Fruit fly (Drosophila melanogaster): ENCODE measurements around the gene ncd.

Gene ncd

DNA sequence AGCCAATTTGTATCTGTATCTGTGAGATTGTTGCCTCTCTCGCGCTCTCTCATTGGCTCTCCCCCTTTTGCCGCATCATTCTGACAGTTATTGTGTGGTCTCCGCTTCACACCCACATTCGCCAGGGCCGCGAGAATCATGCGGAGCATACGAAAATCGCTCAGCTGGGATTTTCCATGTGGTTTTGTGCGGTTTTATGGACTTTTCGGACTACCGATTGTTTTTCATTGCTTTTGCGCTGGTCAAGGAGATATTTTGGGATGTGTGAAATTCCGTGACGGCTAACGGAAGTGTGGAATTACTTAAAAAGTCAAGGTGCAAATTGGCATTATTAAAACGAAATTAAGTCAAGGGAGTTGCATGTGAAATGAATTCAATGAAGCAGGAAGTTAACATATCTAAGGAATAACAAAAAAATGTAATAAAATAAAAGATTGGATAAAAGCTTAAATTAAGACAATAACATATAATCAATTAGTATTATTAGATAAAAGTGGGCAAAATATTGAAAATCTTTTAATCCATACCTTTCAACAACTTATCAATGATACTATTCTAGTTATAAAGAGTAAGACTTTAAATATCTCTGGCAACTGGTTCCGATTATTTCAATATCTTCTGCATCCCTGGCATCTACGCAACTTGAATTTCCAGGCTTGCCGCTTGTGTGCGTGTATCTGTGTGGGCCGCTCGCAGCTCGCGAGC is 34.7 kb downstream of the ncd start (continued):
- TF ChIP-seq ab (GFP tag; optimal IDR thresholded peaks at IDR 0.05) (no peak), nerfin-2 (GFP tag; IDR thresholded peaks at IDR 0.05; ENCODE audit: partially characterized antibody) (peak; percentile 9; the same call in 1 of the 2 replicates), CG18262 (tag; optimal IDR thresholded peaks at IDR 0.05) (peak; percentile 61), lmd (GFP tag; IDR thresholded peaks at IDR 0.05) (peak; percentile 56; the same call in 1 of the 2 replicates), bab2 (GFP tag; optimal IDR thresholded peaks at IDR 0.05) (no peak), bbx (GFP tag; IDR thresholded peaks at IDR 0.05; ENCODE audit: partially characterized antibody) (no peak), CG1529 (GFP tag; optimal IDR thresholded peaks at IDR 0.05) (no peak), CG8359 (GFP tag; optimal IDR thresholded peaks at IDR 0.05; ENCODE audit: borderline replicate concordance) (peak; percentile 61), Adf1 (GFP tag; IDR thresholded peaks at IDR 0.05) (no peak), hth (optimal IDR thresholded peaks at IDR 0.05) (no peak), CG32532 (GFP tag; IDR thresholded peaks at IDR 0.05) (no peak), row (GFP tag; IDR thresholded peaks at IDR 0.05) (peak; percentile 82), CG15696 (tag; optimal IDR thresholded peaks at IDR 0.05) (peak; percentile 31), dmrt11E (tag; optimal IDR thresholded peaks at IDR 0.05) (peak; percentile 33), bcd (GFP tag; optimal IDR thresholded peaks at IDR 0.05) (peak; percentile 49), CG34376 (GFP tag; optimal IDR thresholded peaks at IDR 0.05) (no peak), dan (GFP tag; IDR thresholded peaks at IDR 0.05) (no peak), TFAM (GFP tag; optimal IDR thresholded peaks at IDR 0.05) (no peak), CG15601 (tag; optimal IDR thresholded peaks at IDR 0.05) (no peak), CG31224 (GFP tag; IDR thresholded peaks at IDR 0.05) (no peak), CG17612 (GFP tag; IDR thresholded peaks at IDR 0.05) (no peak), CG9932 (GFP tag; IDR thresholded peaks at IDR 0.05) (peak; percentile 49), nau (GFP tag; optimal IDR thresholded peaks at IDR 0.05) (no peak), emc (GFP tag; optimal IDR thresholded peaks at IDR 0.05) (no peak), Kr (GFP tag; optimal IDR thresholded peaks at IDR 0.05) (no peak), Meics (GFP tag; optimal IDR thresholded peaks at IDR 0.05) (peak; percentile 60), Awh (GFP tag; IDR thresholded peaks at IDR 0.05) (no peak), CG8281 (tag; optimal IDR thresholded peaks at IDR 0.05) (no peak), HmgZ (tag; optimal IDR thresholded peaks at IDR 0.05) (no peak), cato (GFP tag; optimal IDR thresholded peaks at IDR 0.05; ENCODE audit: borderline replicate concordance) (no peak), Sox100B (GFP tag; optimal IDR thresholded peaks at IDR 0.05) (peak; percentile 61), Aef1 (GFP tag; IDR thresholded peaks at IDR 0.05) (0 out of 3 replicates have a peak, but pooled peaks have one; percentile 11), Deaf1 (tag; optimal IDR thresholded peaks at IDR 0.05) (no peak), peb (GFP tag; IDR thresholded peaks at IDR 0.05) (no peak), wdn (GFP tag; IDR thresholded peaks at IDR 0.05) (no peak), inv (GFP tag; IDR thresholded peaks at IDR 0.05; ENCODE audit: partially characterized antibody) (no peak)

DNA sequence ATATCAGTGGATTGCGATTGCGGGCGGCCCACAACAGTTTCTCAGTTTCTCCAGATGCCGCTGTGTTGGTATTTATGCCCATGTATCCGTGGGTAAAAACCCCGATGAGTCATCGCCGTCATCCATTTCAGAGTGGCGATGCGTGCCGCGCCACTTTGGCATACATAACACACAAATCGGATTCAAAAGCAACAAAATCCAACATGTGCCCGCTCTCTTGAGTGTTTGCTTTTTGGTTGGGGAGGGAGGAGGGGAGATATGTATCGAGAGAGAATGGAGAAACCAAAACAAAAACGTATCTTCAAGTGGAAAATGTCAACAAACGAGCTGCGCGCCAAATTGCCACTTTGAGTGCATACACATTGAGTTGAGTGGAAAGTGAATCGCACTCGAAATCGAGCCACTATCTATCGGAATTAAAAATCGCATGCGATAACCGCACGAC is 35.3 kb downstream of the ncd start:
- no peak for TF ChIP-seq CG16813 (GFP tag; IDR thresholded peaks at IDR 0.05; ENCODE audit: partially characterized antibody)
- TF ChIP-seq CG7271 (tag; optimal IDR thresholded peaks at IDR 0.05): no peak
- peak; percentile 99 for TF ChIP-seq chinmo (GFP tag; IDR thresholded peaks at IDR 0.05; ENCODE audit: partially characterized antibody)
- TF ChIP-seq CG32772 (GFP tag; IDR thresholded peaks at IDR 0.05): no peak
- no peak for TF ChIP-seq gro (GFP tag; optimal IDR thresholded peaks at IDR 0.05)
- TF ChIP-seq CG34376 (GFP tag; optimal IDR thresholded peaks at IDR 0.05): no peak
- TF ChIP-seq Gsc (GFP tag; IDR thresholded peaks at IDR 0.05): no peak
- 0 out of 2 replicates have a peak, but pooled peaks have one; percentile 13 for TF ChIP-seq CG2129 (GFP tag; IDR thresholded peaks at IDR 0.05; ENCODE audit: partially characterized antibody)
- no peak for TF ChIP-seq usp (GFP tag; optimal IDR thresholded peaks at IDR 0.05)
- TF ChIP-seq pho (GFP tag; optimal IDR thresholded peaks at IDR 0.05): no peak
- no peak for TF ChIP-seq wor (GFP tag; IDR thresholded peaks at IDR 0.05)
- TF ChIP-seq unc-4 (GFP tag; IDR thresholded peaks at IDR 0.05; ENCODE audit: partially characterized antibody): peak; percentile 30; the same call in 1 of the 2 replicates
- TF ChIP-seq Gug (GFP tag; IDR thresholded peaks at IDR 0.05): no peak
- TF ChIP-seq CG12236 (GFP tag; optimal IDR thresholded peaks at IDR 0.05): no peak
- no peak for TF ChIP-seq Neu2 (GFP tag; optimal IDR thresholded peaks at IDR 0.05; ENCODE audit: borderline replicate concordance)
- peak; percentile 65 for TF ChIP-seq Hand (GFP tag; optimal IDR thresholded peaks at IDR 0.05)
- TF ChIP-seq pum (GFP tag; optimal IDR thresholded peaks at IDR 0.05): no peak

Data from whole organism, embryonic.